Worm (Caenorhabditis elegans): ENCODE results near the gene Y49F6B.20.

DNA sequence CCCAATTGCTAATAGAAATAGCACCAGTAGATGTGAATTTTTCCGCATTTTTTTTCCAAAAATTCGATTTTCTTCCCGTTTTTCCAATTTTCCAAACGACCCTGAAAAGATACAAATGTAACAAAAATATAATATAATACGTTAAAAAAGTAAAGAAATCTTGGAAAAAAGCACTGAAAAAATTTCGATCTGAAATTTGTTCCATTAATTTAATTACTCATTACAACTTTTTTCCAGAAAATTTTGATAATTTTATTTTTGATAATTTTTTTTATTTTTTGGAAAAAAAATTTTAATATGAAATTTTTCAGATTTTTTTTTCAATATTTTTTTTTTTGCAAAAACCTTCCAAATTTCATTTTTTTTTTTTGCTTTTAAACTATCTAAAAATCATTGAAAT is 34.0 kb downstream of the Y49F6B.20 start, which contains the start of gene skpo-2:
- TF ChIP-seq nhr-12 (tag; optimal IDR thresholded peaks at IDR 0.05) = no peak
- TF ChIP-seq nhr-11 (tag; optimal IDR thresholded peaks at IDR 0.05) = no peak
- no peak for TF ChIP-seq R02D3.7 (tag; optimal IDR thresholded peaks at IDR 0.05)
- TF ChIP-seq crh-2 (tag; optimal IDR thresholded peaks at IDR 0.05) = no peak
- no peak for TF ChIP-seq lin-13 (GFP tag; optimal IDR thresholded peaks at IDR 0.05)
- no peak for TF ChIP-seq ztf-11 (tag; optimal IDR thresholded peaks at IDR 0.05)
- TF ChIP-seq skn-1 (tag; optimal IDR thresholded peaks at IDR 0.05) = no peak
- no peak for TF ChIP-seq mbf-1 (tag; optimal IDR thresholded peaks at IDR 0.05)

All from whole organism, L2 larva.